Fruit fly (Drosophila melanogaster) whole organism, embryonic: ENCODE data around the gene CG8509.
A peak's percentile ranks its signal among the peaks of the same experiment; 100 is the strongest.

Source experiments
- Aef1 ChIP-seq: fragments of 200-800 bp; sonication (Bioruptor generic); IDR thresholded peaks from 3 replicates; pipeline ENCODE4 v1.3.6; 2022; ENCODE audit warnings: missing biosample characterization, missing genetic modification characterization
- B-H1 ChIP-seq: fragments of 200-800 bp; sonication (Bioruptor generic); IDR thresholded peaks from 3 replicates; pipeline ENCODE4 v1.3.6; 2022; ENCODE audit warnings: missing biosample characterization, missing genetic modification characterization
- CG10209 ChIP-seq: fragments of 200-800 bp; sonication (Bioruptor generic); optimal IDR thresholded peaks from 3 replicates; lab custom pipeline; 2017; ENCODE audit warnings: missing biosample characterization, mild to moderate bottlenecking, missing genetic modification characterization, missing genetic modification reagents
- CG10274 ChIP-seq: fragments of 200-800 bp; sonication (Bioruptor generic); optimal IDR thresholded peaks from 3 replicates; lab custom pipeline; 2017; ENCODE audit warnings: missing biosample characterization, mild to moderate bottlenecking, missing genetic modification characterization
- CG11695 ChIP-seq: fragments of 200-800 bp; sonication (Bioruptor generic); IDR thresholded peaks from 3 replicates; pipeline ENCODE4 v1.3.6; 2022; ENCODE audit warnings: missing biosample characterization, missing genetic modification characterization
- CG12744 ChIP-seq: fragments of 200-800 bp; sonication (Bioruptor generic); optimal IDR thresholded peaks from 2 replicates; lab custom pipeline; 2016; ENCODE audit warnings: missing biosample characterization, missing genetic modification characterization
- CG15479 ChIP-seq: fragments of 200-800 bp; sonication (Bioruptor generic); optimal IDR thresholded peaks from 3 replicates; lab custom pipeline; 2019; ENCODE audit warnings: missing biosample characterization, mild to moderate bottlenecking, missing genetic modification characterization, moderate library complexity
- CG16815 ChIP-seq: fragments of 200-800 bp; sonication (Bioruptor generic); optimal IDR thresholded peaks from 3 replicates; lab custom pipeline; 2017; ENCODE audit warnings: missing biosample characterization, mild to moderate bottlenecking, missing genetic modification characterization
- CG16863 ChIP-seq: fragments of 200-800 bp; sonication (Bioruptor generic); optimal IDR thresholded peaks from 3 replicates; lab custom pipeline; 2016; ENCODE audit warnings: missing biosample characterization, missing genetic modification characterization
- CG17186 ChIP-seq: fragments of 200-800 bp; sonication (Bioruptor generic); optimal IDR thresholded peaks from 3 replicates; lab custom pipeline; 2017; ENCODE audit warnings: missing biosample characterization, missing genetic modification reagents, missing genetic modification characterization
- CG17328 ChIP-seq: fragments of 200-800 bp; sonication (Bioruptor generic); IDR thresholded peaks from 2 replicates; pipeline ENCODE4 v1.3.6; 2022; ENCODE audit warnings: missing biosample characterization, missing genetic modification characterization
- CG1832 ChIP-seq: fragments of 200-800 bp; sonication (Bioruptor generic); optimal IDR thresholded peaks from 2 replicates; lab custom pipeline; 2017; ENCODE audit warnings: missing biosample characterization, mild to moderate bottlenecking, missing genetic modification characterization, inconsistent platforms
- CG2199 ChIP-seq: fragments of 200-800 bp; sonication (Bioruptor generic); IDR thresholded peaks from 3 replicates; pipeline ENCODE4 v1.3.6; 2022; ENCODE audit warnings: missing biosample characterization, missing genetic modification characterization
- CG2712 ChIP-seq: fragments of 200-800 bp; optimal IDR thresholded peaks from 3 replicates; lab custom pipeline; 2019; ENCODE audit warnings: missing biosample characterization, mild to moderate bottlenecking, missing genetic modification characterization, moderate library complexity
- CG31388 ChIP-seq: fragments of 200-800 bp; sonication (Bioruptor generic); optimal IDR thresholded peaks from 2 replicates; lab custom pipeline; 2016; ENCODE audit warnings: missing biosample characterization, missing genetic modification characterization
- CG3847 ChIP-seq: fragments of 200-800 bp; sonication (Bioruptor generic); IDR thresholded peaks from 2 replicates; pipeline ENCODE4 v1.3.6; 2022; ENCODE audit warnings: missing biosample characterization, missing genetic modification characterization
- CG6654 ChIP-seq: fragments of 200-800 bp; sonication (Bioruptor generic); optimal IDR thresholded peaks from 2 replicates; lab custom pipeline; 2017; ENCODE audit warnings: missing biosample characterization, mild to moderate bottlenecking, missing genetic modification characterization
- CG6765 ChIP-seq: fragments of 200-800 bp; sonication (Bioruptor generic); optimal IDR thresholded peaks from 3 replicates; lab custom pipeline; 2017; ENCODE audit warnings: missing biosample characterization, mild to moderate bottlenecking, missing genetic modification characterization
- CG8388 ChIP-seq: fragments of 200-800 bp; sonication (Bioruptor generic); optimal IDR thresholded peaks from 2 replicates; lab custom pipeline; 2019; ENCODE audit warnings: missing biosample characterization, mild to moderate bottlenecking, missing genetic modification characterization, moderate library complexity
- CG9437 ChIP-seq: fragments of 200-800 bp; sonication (Bioruptor generic); optimal IDR thresholded peaks from 2 replicates; lab custom pipeline; 2018; ENCODE audit warnings: missing biosample characterization, mild to moderate bottlenecking, missing genetic modification characterization
- CHES-1-like ChIP-seq: fragments of 200-800 bp; sonication (Bioruptor generic); optimal IDR thresholded peaks from 2 replicates; lab custom pipeline; 2016; ENCODE audit warnings: missing biosample characterization, missing genetic modification characterization
- Doc3 ChIP-seq: fragments of 200-800 bp; sonication (Bioruptor generic); IDR thresholded peaks from 3 replicates; pipeline ENCODE4 v1.3.6; 2022; ENCODE audit warnings: missing biosample characterization, missing genetic modification characterization; ENCODE audit not compliant: partially characterized antibody
- Eip74EF ChIP-seq, 2 experiments: fragments of 200-800 bp in 1 of 2; fragments of >200 bp in 1 of 2; sonication (Bioruptor generic) in 1 of 2; optimal IDR thresholded peaks; 2 replicates each; lab custom pipeline; 2017 to 2019; ENCODE audit warnings: missing biosample characterization in 2 of 2, missing genetic modification characterization in 2 of 2, mild to moderate bottlenecking in 1 of 2, moderate library complexity in 1 of 2
- Gsc ChIP-seq: fragments of 200-800 bp; sonication (Bioruptor generic); IDR thresholded peaks from 2 replicates; pipeline ENCODE4 v1.3.6; 2022; ENCODE audit warnings: missing biosample characterization, missing genetic modification characterization
- Gug ChIP-seq: fragments of 200-800 bp; sonication (Bioruptor generic); IDR thresholded peaks from 4 replicates; pipeline ENCODE4 v1.3.6; 2022; ENCODE audit warnings: missing biosample characterization, missing genetic modification characterization
- Hmr ChIP-seq: fragments of 200-800 bp; sonication (Bioruptor generic); optimal IDR thresholded peaks from 3 replicates; lab custom pipeline; 2017; ENCODE audit warnings: mild to moderate bottlenecking, missing biosample characterization, missing genetic modification reagents, missing genetic modification characterization
- Hr3 ChIP-seq: fragments of 200-800 bp; sonication (Bioruptor generic); optimal IDR thresholded peaks from 3 replicates; lab custom pipeline; 2016; ENCODE audit warnings: missing biosample characterization, missing genetic modification characterization
- NfI ChIP-seq: fragments of 200-800 bp; sonication (Bioruptor generic); optimal IDR thresholded peaks from 3 replicates; lab custom pipeline; 2018; ENCODE audit warnings: missing biosample characterization, mild to moderate bottlenecking, missing genetic modification characterization, moderate library complexity
- Oli ChIP-seq: fragments of 200-800 bp; sonication (Bioruptor generic); optimal IDR thresholded peaks from 2 replicates; lab custom pipeline; 2018; ENCODE audit warnings: missing biosample characterization, mild to moderate bottlenecking, missing genetic modification characterization, moderate library complexity
- Six4 ChIP-seq: fragments of 200-800 bp; sonication (Bioruptor generic); optimal IDR thresholded peaks from 2 replicates; lab custom pipeline; 2016; ENCODE audit warnings: missing biosample characterization, missing genetic modification characterization
- Sry-δ ChIP-seq: fragments of 200-800 bp; sonication (Bioruptor generic); optimal IDR thresholded peaks from 2 replicates; lab custom pipeline; 2016; ENCODE audit warnings: missing biosample characterization, missing genetic modification characterization
- ase ChIP-seq: fragments of 200-800 bp; sonication (Bioruptor generic); IDR thresholded peaks from 3 replicates; pipeline ENCODE4 v1.3.6; 2022; ENCODE audit warnings: missing biosample characterization, missing genetic modification characterization
- ash1 ChIP-seq: fragments of 200-800 bp; sonication (Bioruptor generic); optimal IDR thresholded peaks from 2 replicates; lab custom pipeline; 2018; ENCODE audit warnings: missing biosample characterization, mild to moderate bottlenecking, missing genetic modification characterization
- az2 ChIP-seq: fragments of 200-800 bp; sonication (Bioruptor generic); optimal IDR thresholded peaks from 3 replicates; lab custom pipeline; 2016; ENCODE audit warnings: missing biosample characterization, missing genetic modification characterization
- chn ChIP-seq: fragments of 200-800 bp; sonication (Bioruptor generic); optimal IDR thresholded peaks from 2 replicates; lab custom pipeline; 2016; ENCODE audit warnings: missing biosample characterization, missing genetic modification characterization
- crp ChIP-seq, 2 experiments: fragments of 200-800 bp; sonication (Bioruptor generic); optimal IDR thresholded peaks; 2 replicates in 1 of 2; 3 replicates in 1 of 2; lab custom pipeline; 2017; ENCODE audit warnings: missing biosample characterization in 2 of 2, missing genetic modification characterization in 2 of 2, mild to moderate bottlenecking in 1 of 2, moderate library complexity in 1 of 2
- dan ChIP-seq: fragments of 200-800 bp; sonication (Bioruptor generic); IDR thresholded peaks from 2 replicates; pipeline ENCODE4 v1.3.6; 2022; ENCODE audit warnings: missing biosample characterization, missing genetic modification characterization
- dpn ChIP-seq, 2 experiments: fragments of 200-800 bp; sonication (Bioruptor generic); optimal IDR thresholded peaks; 3 replicates each; lab custom pipeline; 2016; ENCODE audit warnings: missing biosample characterization in 2 of 2, missing genetic modification characterization in 2 of 2
- fru ChIP-seq: fragments of >200 bp; optimal IDR thresholded peaks from 2 replicates; lab custom pipeline; 2017
- ftz-f1 ChIP-seq: fragments of 200-800 bp; sonication (Bioruptor generic); optimal IDR thresholded peaks from 2 replicates; lab custom pipeline; 2016; ENCODE audit warnings: missing biosample characterization, missing genetic modification characterization
- gfzf ChIP-seq: fragments of 200-800 bp; sonication (Bioruptor generic); optimal IDR thresholded peaks from 2 replicates; lab custom pipeline; 2016; ENCODE audit warnings: missing biosample characterization, mild to moderate bottlenecking, missing genetic modification characterization, moderate library complexity
- gt ChIP-seq: fragments of 200-800 bp; sonication (Bioruptor generic); IDR thresholded peaks from 2 replicates; pipeline ENCODE4 v1.3.6; 2022; ENCODE audit warnings: missing biosample characterization, missing genetic modification characterization
- otp ChIP-seq: fragments of 200-800 bp; sonication (Bioruptor generic); IDR thresholded peaks from 3 replicates; pipeline ENCODE4, ENCODE4 v1.3.6; 2022; ENCODE audit warnings: missing biosample characterization, missing genetic modification characterization
- phol ChIP-seq: fragments of 200-800 bp; sonication (Bioruptor generic); optimal IDR thresholded peaks from 3 replicates; lab custom pipeline; 2018; ENCODE audit warnings: missing biosample characterization, mild to moderate bottlenecking, missing genetic modification characterization, moderate library complexity
- pum ChIP-seq: fragments of 200-800 bp; sonication (Bioruptor generic); optimal IDR thresholded peaks from 2 replicates; lab custom pipeline; 2016; ENCODE audit warnings: missing biosample characterization, missing genetic modification characterization
- sima ChIP-seq: fragments of 200-800 bp; sonication (Bioruptor generic); optimal IDR thresholded peaks from 2 replicates; lab custom pipeline; 2016; ENCODE audit warnings: missing biosample characterization, missing genetic modification characterization
- sna ChIP-seq: fragments of 200-800 bp; sonication (Bioruptor generic); IDR thresholded peaks from 2 replicates; pipeline ENCODE4 v1.3.6; 2022; ENCODE audit warnings: missing biosample characterization, missing genetic modification characterization; ENCODE audit not compliant: partially characterized antibody
- tio ChIP-seq: fragments of 200-800 bp; sonication (Bioruptor generic); optimal IDR thresholded peaks from 2 replicates; lab custom pipeline; 2017; ENCODE audit warnings: missing biosample characterization, missing genetic modification characterization, inconsistent platforms
- twi ChIP-seq: fragments of 200-800 bp; optimal IDR thresholded peaks from 2 replicates; lab custom pipeline; 2019; ENCODE audit warnings: missing biosample characterization, mild to moderate bottlenecking, missing genetic modification characterization, moderate library complexity
- wdn ChIP-seq: fragments of 200-800 bp; sonication (Bioruptor generic); IDR thresholded peaks from 2 replicates; pipeline ENCODE4 v1.3.6; 2022; ENCODE audit warnings: missing biosample characterization, missing genetic modification characterization
- zf30C ChIP-seq: fragments of 200-800 bp; sonication (Bioruptor generic); optimal IDR thresholded peaks from 3 replicates; lab custom pipeline; 2018; ENCODE audit warnings: missing biosample characterization, mild to moderate bottlenecking, missing genetic modification characterization

Gene CG8509

dm6 chrX:15844139-15844538 is 34.8 kb downstream of the CG8509 start, which contains the start of the genes ArgRS and CG8578 (continued):
- TF ChIP-seq CG16815 (GFP tag; lab: Kevin White, UChicago) (no peak), Hmr (GFP tag; lab: Kevin White, UChicago) (no peak), NfI (GFP tag; lab: Kevin White, UChicago) (no peak), wdn (GFP tag; lab: Robert Waterston, UW) (0 out of 2 replicates have a peak, but pooled peaks have one; percentile 26), CHES-1-like (peak; percentile 52), CG3847 (GFP tag; lab: Robert Waterston, UW) (no peak), Hr3 (peak; percentile 24), ash1 (GFP tag; lab: Kevin White, UChicago) (no peak), ftz-f1 (GFP tag; lab: Kevin White, UChicago) (no peak), CG10274 (GFP tag; lab: Kevin White, UChicago) (no peak), ase (peak; percentile 55; the same call in 2 of the 3 replicates), Gsc (GFP tag; lab: Robert Waterston, UW) (no peak), twi (tag; lab: Kevin White, UChicago) (peak; percentile 41), dan (no peak), B-H1 (GFP tag; lab: Robert Waterston, UW) (0 out of 3 replicates have a peak, but pooled peaks have one; percentile 49), CG2199 (no peak), phol (tag; lab: Kevin White, UChicago) (peak; percentile 60), Gug (GFP tag; lab: Robert Waterston, UW) (peak; percentile 82), gfzf (peak; percentile 20), CG16863 (peak; percentile 35), CG2712 (peak; percentile 80), Eip74EF (GFP tag; optimal IDR thresholded peaks at IDR 0.05; lab: Kevin White, UChicago) (peak in 1 of 2 experiments; percentile 38), Doc3 (peak; percentile 61), Oli (tag; lab: Kevin White, UChicago) (no peak), fru (lab: Kevin White, UChicago) (no peak), CG1832 (GFP tag; lab: Kevin White, UChicago) (no peak), CG12744 (GFP tag; lab: Kevin White, UChicago) (no peak), Six4 (no peak), dpn (GFP tag; optimal IDR thresholded peaks at IDR 0.05; lab: Kevin White, UChicago) (peak; percentile 62 to 88), CG6765 (GFP tag; lab: Kevin White, UChicago) (no peak), CG8388 (GFP tag; lab: Kevin White, UChicago) (no peak), sna (GFP tag; lab: Robert Waterston, UW) (peak; percentile 77), tio (GFP tag; lab: Kevin White, UChicago) (no peak), otp (GFP tag; lab: Robert Waterston, UW) (no peak), CG9437 (peak; percentile 7), pum (GFP tag; lab: Kevin White, UChicago) (peak; percentile 89), CG10209 (peak; percentile 25), crp (GFP tag; optimal IDR thresholded peaks at IDR 0.05; lab: Kevin White, UChicago) (peak in 1 of 2 experiments; percentile 71), az2 (GFP tag; lab: Kevin White, UChicago) (peak; percentile 19), chn (peak; percentile 56), zf30C (no peak), CG6654 (GFP tag; lab: Kevin White, UChicago) (no peak), CG11695 (GFP tag; lab: Robert Waterston, UW) (peak; percentile 45; the same call in 1 of the 3 replicates), gt (no peak), CG17186 (GFP tag; lab: Kevin White, UChicago) (peak; percentile 66), sima (GFP tag; lab: Kevin White, UChicago) (peak; percentile 29), CG31388 (no peak), CG17328 (GFP tag; lab: Robert Waterston, UW) (peak; percentile 27; the same call in 1 of the 2 replicates), Aef1 (GFP tag; lab: Robert Waterston, UW) (peak; percentile 63; the same call in 2 of the 3 replicates), Sry-δ (GFP tag; lab: Kevin White, UChicago) (peak; percentile 94), CG15479 (GFP tag; lab: Kevin White, UChicago) (no peak)
